Fruit fly (Drosophila melanogaster): Measurements from ENCODE around the gene neb.

Gene neb

dm6 chr2L:20134823-20135222 lies 59.3 kb downstream of the neb start, which contains the start of gene CG10651:
TSS of gene CG10651 (minus strand) at chr2L:20134923.
- TF ChIP-seq CG10348 (GFP tag; IDR thresholded peaks at IDR 0.05), result no peak
- TF ChIP-seq rn (GFP tag; IDR thresholded peaks at IDR 0.05), result no peak
- TF ChIP-seq CG8159 (tag; optimal IDR thresholded peaks at IDR 0.05), result no peak
- TF ChIP-seq CG15710 (tag; optimal IDR thresholded peaks at IDR 0.05), result no peak
- TF ChIP-seq CG34367 (tag; optimal IDR thresholded peaks at IDR 0.05), result no peak
- no peak for TF ChIP-seq CG13204 (GFP tag; optimal IDR thresholded peaks at IDR 0.05)
- TF ChIP-seq Snoo (tag; optimal IDR thresholded peaks at IDR 0.05), result no peak
- TF ChIP-seq D1 (tag; optimal IDR thresholded peaks at IDR 0.05), result no peak
- no peak for TF ChIP-seq fd96Ca (GFP tag; IDR thresholded peaks at IDR 0.05)
- TF ChIP-seq CG14655 (GFP tag; optimal IDR thresholded peaks at IDR 0.05), result no peak
- no peak for TF ChIP-seq CG17806 (tag; optimal IDR thresholded peaks at IDR 0.05)
- no peak for TF ChIP-seq CG9948 (tag; optimal IDR thresholded peaks at IDR 0.05)
- no peak for TF ChIP-seq CG32121 (GFP tag; IDR thresholded peaks at IDR 0.05)
- no peak for TF ChIP-seq Ets98B (GFP tag; IDR thresholded peaks at IDR 0.05)
